Fruit fly (Drosophila melanogaster) ovary, adult (tissue): Measurements from ENCODE around the gene deltaCOP.
A peak's percentile ranks its signal among the peaks of the same experiment; 100 is the strongest.

Experiments used
- CG17801 ChIP-seq: fragments of 200-800 bp; optimal IDR thresholded peaks from 2 replicates; lab custom pipeline; 2019; ENCODE audit warnings: missing biosample characterization, mild to moderate bottlenecking, missing genetic modification characterization, moderate library complexity; ENCODE audit not compliant: partially characterized antibody

The deltaCOP gene

dm6 chrX:1879606-1880110, 18.1 kb upstream of the deltaCOP start, which contains the start of gene CG14818:
CG14818 (minus strand) TSS chrX:1879774.
- peak; percentile 61 for TF ChIP-seq CG17801 (GFP tag; lab: Kevin White, UChicago)

dm6 chrX:1877107-1877736, 15.6 kb upstream of the deltaCOP start, which contains the start of the genes CG14817 and CG14805:
CG14817 (minus strand) TSS chrX:1877270.
CG14805 (plus strand) TSS chrX:1877317.
- TF ChIP-seq CG17801 (GFP tag; lab: Kevin White, UChicago) = peak; percentile 93

DNA sequence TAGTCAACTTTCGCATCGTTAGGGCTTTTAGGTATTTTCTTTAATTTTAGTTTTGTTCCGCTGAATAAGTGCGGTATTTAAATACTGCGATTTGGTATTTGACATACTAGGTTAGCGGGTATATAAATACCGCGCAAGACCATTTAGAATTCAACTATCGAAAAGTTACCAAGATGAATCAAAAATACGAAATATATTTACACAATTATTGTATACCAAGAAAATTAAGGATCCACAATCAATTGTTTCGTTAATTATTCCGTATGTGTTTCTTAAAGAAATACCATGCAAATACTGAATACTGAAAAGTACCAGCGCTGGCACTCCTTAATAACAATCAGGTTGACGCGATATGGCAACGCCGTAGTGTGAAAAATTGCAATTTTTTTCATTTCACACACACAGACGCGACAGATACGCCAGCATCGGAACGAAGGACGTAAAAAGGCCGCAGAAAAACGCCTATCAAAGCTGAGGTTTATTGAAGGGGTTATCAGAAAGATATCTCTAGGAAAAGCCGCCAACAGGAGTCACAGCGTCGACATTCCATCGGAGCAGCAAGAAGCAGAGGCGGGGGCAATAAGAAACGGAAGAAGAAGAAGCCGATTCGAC, 12.0 kb upstream of the deltaCOP start, which contains the start of the genes Pgam5 and Vps26:
Pgam5 (minus strand) TSS at position 51 of the 612 bp plus-strand sequence.
Vps26 (plus strand) TSS at position 339 of the 612 bp plus-strand sequence.
- TF ChIP-seq CG17801 (GFP tag; lab: Kevin White, UChicago) = no peak

DNA sequence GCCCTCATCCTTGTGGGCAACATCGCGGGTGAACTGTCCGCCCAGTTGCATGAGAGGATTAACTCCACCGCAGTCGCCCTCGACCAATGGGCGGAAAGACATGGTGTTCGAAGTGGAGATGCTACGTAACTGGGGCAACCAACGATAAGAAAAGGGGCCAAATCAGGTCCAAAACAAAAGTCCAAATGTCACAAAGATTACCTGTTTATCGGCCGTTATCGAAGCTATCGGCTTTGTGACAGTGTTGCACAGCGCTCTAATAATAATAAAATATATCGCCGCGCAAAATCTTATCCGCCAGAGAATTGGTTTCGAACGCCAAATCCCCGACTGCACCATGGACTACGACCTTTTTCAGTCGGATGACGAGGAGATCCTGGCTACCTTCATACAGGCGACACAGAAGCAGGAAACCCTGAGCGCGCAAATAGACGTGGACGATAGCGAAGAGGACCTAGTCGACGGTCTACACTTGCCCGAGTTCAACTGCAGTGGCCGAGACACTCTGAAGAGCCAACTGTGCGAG, 7.1 kb upstream of the deltaCOP start, which contains the start of the genes CG14803 and Pex5:
CG14803 (plus strand) TSS at position 285 of the 526 bp plus-strand sequence.
Pex5 (minus strand) TSS at position 476 of the 526 bp plus-strand sequence.
- peak; percentile 26 for TF ChIP-seq CG17801 (GFP tag; lab: Kevin White, UChicago)

DNA sequence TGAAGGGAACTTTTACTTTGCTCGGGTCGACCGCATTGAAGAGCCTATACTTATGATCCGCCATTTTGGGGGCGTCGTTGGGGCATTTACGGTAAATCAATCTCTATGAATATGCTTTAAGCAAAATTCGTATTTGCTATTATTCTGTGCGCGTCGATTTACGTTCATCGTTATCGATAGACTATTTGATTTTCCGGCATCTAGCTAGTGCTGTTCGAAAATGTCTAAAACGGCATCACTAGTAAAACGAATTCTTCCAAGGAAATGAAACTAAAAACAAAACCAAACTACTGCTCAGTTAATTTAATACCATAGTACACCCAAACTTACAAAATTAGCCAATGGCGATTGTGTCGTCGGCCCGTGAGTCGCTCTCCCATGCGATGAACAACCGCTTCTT, 4.1 kb upstream of the deltaCOP start, which contains the start of the genes Gcna and MED18:
Gcna (minus strand) TSS at position 163 of the 400 bp plus-strand sequence.
MED18 (plus strand) TSS at position 237 of the 400 bp plus-strand sequence.
- TF ChIP-seq CG17801 (GFP tag; lab: Kevin White, UChicago) = no peak

- TF ChIP-seq CG17801 (GFP tag; lab: Kevin White, UChicago) = peak; percentile 62
These were observed 2.7 kb downstream of the deltaCOP start, which contains the start of gene Lamtor5 for dm6 chrX:1858867-1859266. Lamtor5 (minus strand) TSS chrX:1858971.

DNA sequence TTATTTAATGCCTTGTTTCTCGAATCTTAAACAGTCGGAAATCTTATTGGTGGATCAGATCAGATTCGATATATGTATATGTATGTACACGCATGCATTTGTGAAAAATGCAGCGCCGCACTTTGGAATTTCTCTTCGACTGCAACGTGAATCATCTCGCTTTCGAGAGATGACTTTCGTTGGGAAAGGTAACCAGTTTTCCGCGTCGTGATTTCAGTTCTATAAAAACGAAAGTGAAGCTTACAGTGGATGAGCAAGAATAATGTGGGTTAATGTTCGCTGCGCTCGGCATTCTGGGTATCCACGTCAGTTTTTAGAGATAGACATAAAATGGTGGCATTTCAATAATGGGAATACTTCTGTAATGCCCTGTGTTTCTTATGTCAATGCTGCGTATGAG, 5.0 kb downstream of the deltaCOP start:
- TF ChIP-seq CG17801 (GFP tag; lab: Kevin White, UChicago) = no peak

DNA sequence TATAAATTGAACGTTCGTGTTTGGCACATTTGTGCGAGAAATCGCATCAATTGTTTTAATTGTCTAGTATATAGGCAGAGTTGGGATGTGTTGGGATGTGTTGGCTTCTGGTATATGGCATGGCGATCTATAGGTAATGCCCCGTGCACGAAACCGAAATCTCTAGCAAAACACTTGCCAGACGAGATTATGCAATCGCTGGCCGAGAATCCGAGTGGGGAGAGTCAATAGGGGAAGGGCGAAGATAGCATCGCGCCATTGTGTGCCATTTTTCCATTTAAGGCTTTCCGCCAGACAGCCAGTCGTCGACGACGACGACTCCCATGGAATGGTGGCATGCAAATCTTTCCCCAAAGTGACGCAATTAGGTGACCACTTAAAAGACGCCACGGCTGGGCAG, 6.7 kb downstream of the deltaCOP start:
- no peak for TF ChIP-seq CG17801 (GFP tag; lab: Kevin White, UChicago)

dm6 chrX:1854070-1854469, 7.5 kb downstream of the deltaCOP start:
- no peak for TF ChIP-seq CG17801 (GFP tag; lab: Kevin White, UChicago)

dm6 chrX:1849914-1850313, 11.7 kb downstream of the deltaCOP start:
- peak; percentile 88 for TF ChIP-seq CG17801 (GFP tag; lab: Kevin White, UChicago)

- no peak for TF ChIP-seq CG17801 (GFP tag; lab: Kevin White, UChicago)
These were observed 12.9 kb downstream of the deltaCOP start for dm6 chrX:1848624-1849198.

dm6 chrX:1847735-1848134, 13.9 kb downstream of the deltaCOP start:
- TF ChIP-seq CG17801 (GFP tag; lab: Kevin White, UChicago) = no peak

DNA sequence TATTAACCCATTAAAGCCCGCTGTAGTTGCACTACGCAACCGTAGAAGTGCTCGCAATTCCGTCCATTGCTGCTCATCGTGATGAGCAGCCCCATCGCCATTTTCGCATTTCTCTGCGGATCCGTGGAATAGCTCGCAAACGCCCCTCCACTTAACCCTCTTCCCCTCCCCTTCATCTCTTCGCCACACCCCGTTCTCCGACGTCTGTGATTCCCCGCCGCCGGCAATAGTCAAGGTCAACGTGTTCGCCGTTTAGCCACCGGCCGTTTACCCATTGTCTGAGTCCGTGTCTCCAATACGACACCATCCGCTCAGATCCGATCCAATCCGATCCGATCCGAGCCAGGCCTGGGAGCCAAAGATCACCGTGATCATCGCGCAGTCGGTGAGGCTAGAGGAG, 15.2 kb downstream of the deltaCOP start:
- no peak for TF ChIP-seq CG17801 (GFP tag; lab: Kevin White, UChicago)

- TF ChIP-seq CG17801 (GFP tag; lab: Kevin White, UChicago) = no peak
These were observed 16.1 kb downstream of the deltaCOP start for dm6 chrX:1845413-1845951.
